Worm (Caenorhabditis elegans) whole organism, L4/young adult: ENCODE measurements around the gene C16D2.3.

ENCODE experiments used
- W03F9.2 ChIP-seq: fragments of 150-350 bp; optimal IDR thresholded peaks from 2 replicates; lab custom pipeline; 2014; ENCODE audit warnings: missing biosample characterization, missing genetic modification characterization
- dao-5 ChIP-seq: sonication (generic microtip); optimal IDR thresholded peaks from 2 replicates; lab custom pipeline; 2016; ENCODE audit warnings: missing genotype, missing genetic modification characterization, moderate library complexity, missing compliant biosample characterization
- him-1 ChIP-seq: sonication (generic microtip); optimal IDR thresholded peaks from 2 replicates; lab custom pipeline; 2016; ENCODE audit warnings: missing genotype, missing genetic modification reagents, missing genetic modification characterization, missing compliant biosample characterization

DNA sequence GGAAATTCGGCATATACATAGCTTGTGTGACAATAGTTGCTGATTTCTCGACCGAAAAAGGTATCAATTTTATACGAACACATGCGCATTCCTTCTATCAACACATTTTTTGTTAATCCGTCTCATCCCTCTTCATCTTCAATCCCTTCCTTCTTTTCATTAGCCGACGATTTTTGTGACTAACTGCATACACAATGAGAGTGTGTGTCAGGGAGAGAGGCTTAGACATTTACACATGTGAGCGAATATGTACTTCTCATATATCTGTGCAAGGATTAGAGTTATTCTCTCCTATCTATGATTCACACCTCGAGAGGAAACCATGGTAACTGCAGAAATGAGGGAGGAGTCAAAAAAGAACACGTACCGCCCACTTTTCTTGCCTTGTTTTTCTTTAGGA, 7.6 kb upstream of the C16D2.3 start:
- no peak for TF ChIP-seq him-1 (tag; lab: Kevin White, UChicago)
- no peak for TF ChIP-seq dao-5 (tag; lab: Kevin White, UChicago)
- no peak for TF ChIP-seq W03F9.2
